Worm (Caenorhabditis elegans) whole organism, L4/young adult: ENCODE measurements around the gene str-113.

Experiments
- W03F9.2 ChIP-seq: fragments of 150-350 bp; optimal IDR thresholded peaks from 2 replicates; lab custom pipeline; 2014; ENCODE audit warnings: missing biosample characterization, missing genetic modification characterization
- dao-5 ChIP-seq: sonication (generic microtip); optimal IDR thresholded peaks from 2 replicates; lab custom pipeline; 2016; ENCODE audit warnings: missing genotype, missing genetic modification characterization, moderate library complexity, missing compliant biosample characterization

DNA sequence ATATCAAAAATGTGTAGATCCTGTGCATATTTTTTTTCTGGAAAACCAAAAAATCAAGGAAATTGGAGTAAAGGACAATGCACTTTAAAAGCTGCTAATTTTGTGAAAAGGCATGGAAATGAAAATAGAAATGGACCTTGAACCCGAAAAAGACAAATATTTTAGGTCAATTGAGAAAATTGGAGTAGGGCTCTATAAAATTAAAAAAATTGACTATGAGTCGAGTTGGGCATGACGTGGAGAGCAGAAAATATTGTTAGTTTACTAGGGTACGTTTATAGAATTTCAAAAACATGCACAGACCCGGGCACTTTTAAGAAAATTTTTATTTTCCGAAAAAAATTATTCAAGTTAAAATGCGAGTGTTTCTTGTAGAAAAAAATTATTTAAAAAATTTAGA, 7.3 kb downstream of the str-113 start, which contains the start of gene acr-23:
- TF ChIP-seq dao-5 (tag; lab: Kevin White, UChicago) (no peak), W03F9.2 (tag; lab: Kevin White, UChicago) (no peak)
